Worm (Caenorhabditis elegans) whole organism, young adult: ENCODE measurements around the gene rpl-15.

Source experiments
- B0261.1 ChIP-seq: sonication (generic microtip); optimal IDR thresholded peaks from 2 replicates; lab custom pipeline; 2016; ENCODE audit warnings: mild to moderate bottlenecking, missing genetic modification characterization, moderate library complexity, missing compliant biosample characterization
- C06A6.2 ChIP-seq: fragments of 200-800 bp; sonication (Bioruptor generic); conservative IDR thresholded peaks from 2 replicates; pipeline ENCODE4 v1.3.6; 2022; ENCODE audit warnings: missing genetic modification characterization, missing compliant biosample characterization
- F33H1.4 ChIP-seq: fragments of 200-800 bp; sonication (Bioruptor generic); IDR thresholded peaks from 2 replicates; pipeline ENCODE4 v1.3.6; 2022; ENCODE audit warnings: missing genetic modification reagents, missing genetic modification characterization, missing compliant biosample characterization
- F37B4.10 ChIP-seq: fragments of 200-800 bp; sonication (Bioruptor generic); IDR thresholded peaks from 2 replicates; pipeline ENCODE4 v1.3.6; 2022; ENCODE audit warnings: missing genetic modification characterization, missing compliant biosample characterization
- K11D2.4 ChIP-seq: fragments of 200-800 bp; sonication (Bioruptor generic); IDR thresholded peaks from 2 replicates; pipeline ENCODE4 v1.3.6; 2022; ENCODE audit warnings: missing genetic modification reagents, missing genetic modification characterization, missing compliant biosample characterization
- K12H6.12 ChIP-seq: fragments of 200-800 bp; sonication (Bioruptor generic); optimal IDR thresholded peaks from 2 replicates; lab custom pipeline; 2018; ENCODE audit warnings: mild to moderate bottlenecking, missing genetic modification characterization, missing compliant biosample characterization
- Y53G8AR.9 ChIP-seq: fragments of 200-800 bp; sonication (Bioruptor generic); conservative IDR thresholded peaks from 2 replicates; pipeline ENCODE4 v1.3.6; 2022; ENCODE audit warnings: missing genetic modification reagents, missing genetic modification characterization, missing compliant biosample characterization
- Y95B8A.8 ChIP-seq: fragments of 200-800 bp; sonication (Bioruptor generic); IDR thresholded peaks from 2 replicates; pipeline ENCODE4 v1.3.6; 2022; ENCODE audit warnings: missing genetic modification reagents, missing genetic modification characterization, missing compliant biosample characterization
- akir-1 ChIP-seq: fragments of 200-800 bp; sonication (Bioruptor generic); optimal IDR thresholded peaks from 2 replicates; lab custom pipeline; 2018; ENCODE audit warnings: mild to moderate bottlenecking, missing genetic modification characterization, moderate library complexity, missing compliant biosample characterization
- ama-1 ChIP-seq, 3 experiments: fragments of 150-350 bp in 1 of 3; sonication (generic microtip) in 2 of 3; optimal IDR thresholded peaks; 2 replicates each; lab custom pipeline; 2014 to 2018; ENCODE audit warnings: missing biosample characterization in 2 of 3, missing genetic modification characterization in 2 of 3, missing genetic modification reagents in 2 of 3
- aptf-3 ChIP-seq: fragments of 200-800 bp; sonication (Bioruptor generic); IDR thresholded peaks from 2 replicates; pipeline ENCODE4 v1.3.6; 2022; ENCODE audit warnings: missing genetic modification characterization, missing compliant biosample characterization
- attf-5 ChIP-seq: fragments of 200-800 bp; sonication (Bioruptor generic); optimal IDR thresholded peaks from 2 replicates; lab custom pipeline; 2018; ENCODE audit warnings: mild to moderate bottlenecking, missing genetic modification characterization, missing compliant biosample characterization
- ccch-3 ChIP-seq: fragments of 200-800 bp; sonication (Bioruptor generic); optimal IDR thresholded peaks from 2 replicates; lab custom pipeline; 2018; ENCODE audit warnings: mild to moderate bottlenecking, missing genetic modification characterization, missing compliant biosample characterization
- ceh-100 ChIP-seq: fragments of 200-800 bp; sonication (Bioruptor generic); IDR thresholded peaks from 2 replicates; pipeline ENCODE4 v1.3.6; 2022; ENCODE audit warnings: missing genetic modification reagents, missing genetic modification characterization, missing compliant biosample characterization
- ceh-40 ChIP-seq: fragments of 200-800 bp; sonication (Bioruptor generic); IDR thresholded peaks from 2 replicates; pipeline ENCODE4 v1.3.6; 2022; ENCODE audit warnings: missing genetic modification characterization, missing compliant biosample characterization
- ceh-58 ChIP-seq: fragments of 200-800 bp; sonication (Bioruptor generic); IDR thresholded peaks from 2 replicates; pipeline ENCODE4 v1.3.6; 2022; ENCODE audit warnings: missing genetic modification characterization, missing compliant biosample characterization
- ceh-79 ChIP-seq: sonication (generic microtip); optimal IDR thresholded peaks from 2 replicates; lab custom pipeline; 2017; ENCODE audit warnings: mild to moderate bottlenecking, missing genetic modification characterization, missing compliant biosample characterization
- ceh-91 ChIP-seq: fragments of 200-800 bp; sonication (Bioruptor generic); IDR thresholded peaks from 2 replicates; pipeline ENCODE4 v1.3.6; 2022; ENCODE audit warnings: missing genetic modification reagents, missing genetic modification characterization, missing compliant biosample characterization
- chd-7 ChIP-seq: sonication (generic microtip); optimal IDR thresholded peaks from 2 replicates; lab custom pipeline; 2016; ENCODE audit warnings: mild to moderate bottlenecking, missing genetic modification characterization, moderate library complexity, missing compliant biosample characterization
- die-1 ChIP-seq: sonication (generic microtip); optimal IDR thresholded peaks from 2 replicates; lab custom pipeline; 2016; ENCODE audit warnings: missing genotype, mild to moderate bottlenecking, missing genetic modification characterization, missing compliant biosample characterization
- dpl-1 ChIP-seq: fragments of 150-350 bp; optimal IDR thresholded peaks from 2 replicates; lab custom pipeline; 2014; ENCODE audit warnings: missing biosample characterization, missing genetic modification reagents, missing genetic modification characterization
- efl-1 ChIP-seq: fragments of 150-350 bp; optimal IDR thresholded peaks from 2 replicates; lab custom pipeline; 2014; ENCODE audit warnings: missing biosample characterization, missing genetic modification reagents, missing genetic modification characterization
- hmg-1.2 ChIP-seq: fragments of 200-800 bp; sonication (Bioruptor generic); IDR thresholded peaks from 2 replicates; pipeline ENCODE4 v1.3.6; 2022; ENCODE audit warnings: missing genetic modification reagents, missing genetic modification characterization, missing compliant biosample characterization
- hsf-1 ChIP-seq: fragments of 200-800 bp; sonication (Bioruptor generic); IDR thresholded peaks from 2 replicates; pipeline ENCODE4 v1.3.6; 2022; ENCODE audit warnings: missing genetic modification reagents, missing genetic modification characterization, missing compliant biosample characterization
- lag-1 ChIP-seq: fragments of 200-800 bp; sonication (Bioruptor generic); IDR thresholded peaks from 2 replicates; pipeline ENCODE4 v1.3.6; 2022; ENCODE audit warnings: missing genetic modification reagents, missing genetic modification characterization, missing compliant biosample characterization
- lir-1 ChIP-seq: fragments of 200-800 bp; sonication (Bioruptor generic); conservative IDR thresholded peaks from 2 replicates; pipeline ENCODE4 v1.3.6; 2022; ENCODE audit warnings: missing genetic modification reagents, missing genetic modification characterization, missing compliant biosample characterization
- lsy-27 ChIP-seq: sonication (generic microtip); optimal IDR thresholded peaks from 2 replicates; lab custom pipeline; 2017; ENCODE audit warnings: missing genetic modification characterization, mild to moderate bottlenecking, missing compliant biosample characterization, antibody characterized with exemption, missing genotype, borderline replicate concordance; ENCODE audit not compliant: insufficient read depth
- madf-6 ChIP-seq: fragments of 200-800 bp; sonication (Bioruptor generic); IDR thresholded peaks from 2 replicates; pipeline ENCODE4 v1.3.6; 2022; ENCODE audit warnings: missing genetic modification reagents, missing genetic modification characterization, missing compliant biosample characterization
- mel-28 ChIP-seq: sonication (generic microtip); optimal IDR thresholded peaks from 2 replicates; lab custom pipeline; 2016; ENCODE audit warnings: borderline replicate concordance, mild to moderate bottlenecking, missing genetic modification characterization, missing compliant biosample characterization
- mes-4 ChIP-seq: sonication (generic microtip); optimal IDR thresholded peaks from 2 replicates; lab custom pipeline; 2016; ENCODE audit warnings: missing genotype, missing genetic modification characterization, missing compliant biosample characterization
- nfya-2 ChIP-seq: fragments of 200-800 bp; sonication (Bioruptor generic); IDR thresholded peaks from 2 replicates; pipeline ENCODE4 v1.3.6; 2022; ENCODE audit warnings: missing genetic modification reagents, missing genetic modification characterization, missing compliant biosample characterization
- nhr-120 ChIP-seq: fragments of 200-800 bp; sonication (Bioruptor generic); IDR thresholded peaks from 2 replicates; pipeline ENCODE4 v1.3.6; 2022; ENCODE audit warnings: missing genetic modification characterization, missing compliant biosample characterization
- nhr-90 ChIP-seq: sonication (generic microtip); optimal IDR thresholded peaks from 2 replicates; lab custom pipeline; 2016; ENCODE audit warnings: missing genotype, mild to moderate bottlenecking, missing genetic modification characterization, missing compliant biosample characterization
- rec-8 ChIP-seq, 2 experiments: sonication (generic microtip); optimal IDR thresholded peaks; 2 replicates each; lab custom pipeline; 2016; ENCODE audit warnings: mild to moderate bottlenecking in 2 of 2, missing genetic modification characterization in 2 of 2, missing genetic modification reagents in 2 of 2, missing genotype in 2 of 2, missing biosample characterization in 1 of 2, missing compliant biosample characterization in 1 of 2, moderate library complexity in 1 of 2
- repo-1 ChIP-seq: sonication (generic microtip); optimal IDR thresholded peaks from 2 replicates; lab custom pipeline; 2017; ENCODE audit warnings: mild to moderate bottlenecking, missing genetic modification characterization, missing compliant biosample characterization
- rpc-1 ChIP-seq, 2 experiments: fragments of 150-350 bp in 1 of 2; sonication (generic microtip) in 1 of 2; optimal IDR thresholded peaks; 2 replicates each; lab custom pipeline; 2014 to 2018; ENCODE audit warnings: missing biosample characterization in 1 of 2, missing genetic modification characterization in 1 of 2, missing genetic modification reagents in 1 of 2, missing genotype in 1 of 2
- sdz-38 ChIP-seq: sonication (generic microtip); optimal IDR thresholded peaks from 2 replicates; lab custom pipeline; 2016; ENCODE audit warnings: missing genotype, missing genetic modification characterization, missing compliant biosample characterization
- sea-2 ChIP-seq: fragments of 200-800 bp; sonication (Bioruptor generic); IDR thresholded peaks from 2 replicates; pipeline ENCODE4 v1.3.6; 2022; ENCODE audit warnings: missing genetic modification characterization, missing compliant biosample characterization
- snpc-1.3 ChIP-seq: sonication (generic microtip); optimal IDR thresholded peaks from 2 replicates; lab custom pipeline; 2017; ENCODE audit warnings: missing genetic modification characterization, mild to moderate bottlenecking, missing compliant biosample characterization, antibody characterized with exemption, moderate library complexity, missing genotype, missing genetic modification reagents; ENCODE audit not compliant: insufficient read depth
- snpc-3.4 ChIP-seq: sonication (generic microtip); optimal IDR thresholded peaks from 2 replicates; lab custom pipeline; 2017; ENCODE audit warnings: missing genetic modification characterization, mild to moderate bottlenecking, missing compliant biosample characterization, antibody characterized with exemption, moderate library complexity, missing genotype, missing genetic modification reagents
- snpc-4 ChIP-seq, 5 experiments: fragments of 150-350 bp in 1 of 5; sonication (generic microtip) in 4 of 5; optimal IDR thresholded peaks; 2 replicates each; lab custom pipeline; 2014 to 2018; ENCODE audit warnings: missing genetic modification characterization in 5 of 5, missing biosample characterization in 3 of 5, antibody characterized with exemption in 2 of 5, mild to moderate bottlenecking in 2 of 5, missing compliant biosample characterization in 2 of 5, missing genotype in 2 of 5, moderate library complexity in 2 of 5, missing genetic modification reagents in 1 of 5
- tbp1 ChIP-seq: fragments of 200-800 bp; sonication (Bioruptor generic); optimal IDR thresholded peaks from 2 replicates; lab custom pipeline; 2018; ENCODE audit warnings: mild to moderate bottlenecking, missing genetic modification characterization, missing compliant biosample characterization
- xnd-1 ChIP-seq: sonication (generic microtip); optimal IDR thresholded peaks from 2 replicates; lab custom pipeline; 2016; ENCODE audit warnings: missing genotype, missing genetic modification reagents, missing genetic modification characterization, missing compliant biosample characterization
- zim-3 ChIP-seq: sonication (generic microtip); optimal IDR thresholded peaks from 2 replicates; lab custom pipeline; 2017; ENCODE audit warnings: mild to moderate bottlenecking, missing genetic modification characterization, moderate library complexity, missing compliant biosample characterization
- ztf-22 ChIP-seq: fragments of 200-800 bp; sonication (Bioruptor generic); optimal IDR thresholded peaks from 2 replicates; lab custom pipeline; 2018; ENCODE audit warnings: mild to moderate bottlenecking, missing genetic modification characterization, moderate library complexity, missing compliant biosample characterization
- ztf-25 ChIP-seq: fragments of 200-800 bp; sonication (Bioruptor generic); IDR thresholded peaks from 2 replicates; pipeline ENCODE4 v1.3.6; 2022; ENCODE audit warnings: missing genetic modification reagents, missing genetic modification characterization, missing compliant biosample characterization
- ztf-3 ChIP-seq: fragments of 200-800 bp; sonication (Bioruptor generic); optimal IDR thresholded peaks from 2 replicates; lab custom pipeline; 2018; ENCODE audit warnings: mild to moderate bottlenecking, missing genetic modification characterization, missing compliant biosample characterization

The rpl-15 gene

DNA sequence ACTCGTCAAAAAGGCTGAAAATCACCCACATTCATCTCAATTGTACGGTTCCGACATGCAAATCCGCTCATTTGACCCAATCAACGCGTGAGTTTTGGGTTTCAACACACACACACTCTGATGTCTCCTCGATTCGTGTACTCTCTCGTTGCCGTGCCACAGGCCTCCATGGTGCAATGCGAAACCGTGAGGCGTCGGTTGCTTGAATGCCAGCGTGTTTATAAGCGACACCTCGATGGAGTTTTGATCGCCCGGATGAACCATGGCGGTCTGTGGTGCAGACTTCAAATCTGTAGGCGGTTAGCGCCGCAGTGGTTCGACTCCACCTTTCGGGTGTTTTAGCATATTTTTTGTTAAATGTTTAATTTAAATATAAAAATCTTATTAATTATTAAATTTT lies 3.6 kb upstream of the rpl-15 start (continued):
- TF ChIP-seq rec-8 (tag; optimal IDR thresholded peaks at IDR 0.05; lab: Kevin White, UChicago) (no peak), rpc-1 (optimal IDR thresholded peaks at IDR 0.05; lab: Kevin White, UChicago) (peak; percentile 42), rpc-1 (tag; optimal IDR thresholded peaks at IDR 0.05; lab: Kevin White, UChicago) (peak; percentile 66), attf-5 (no peak), xnd-1 (tag; lab: Kevin White, UChicago) (no peak), C06A6.2 (GFP tag; lab: Robert Waterston, UW) (no peak), ztf-3 (GFP tag; lab: Kevin White, UChicago) (no peak), efl-1 (GFP tag; lab: Kevin White, UChicago) (no peak), ceh-79 (tag; lab: Kevin White, UChicago) (no peak), ceh-40 (no peak), snpc-4 (GFP tag; optimal IDR thresholded peaks at IDR 0.05; lab: Kevin White, UChicago) (peak; percentile 94), snpc-4 (tag; optimal IDR thresholded peaks at IDR 0.05; lab: Kevin White, UChicago) (peak; percentile 97 to 98 (median 98)), lsy-27 (no peak), mes-4 (tag; lab: Kevin White, UChicago) (no peak), sdz-38 (no peak), mel-28 (no peak), ztf-25 (GFP tag; lab: Robert Waterston, UW) (0 out of 2 replicates have a peak, but pooled peaks have one; percentile 21), K11D2.4 (GFP tag; lab: Robert Waterston, UW) (no peak), snpc-1.3 (tag; lab: Kevin White, UChicago) (peak; percentile 28), ccch-3 (GFP tag; lab: Kevin White, UChicago) (no peak), F37B4.10 (GFP tag; lab: Robert Waterston, UW) (0 out of 2 replicates have a peak, but pooled peaks have one; percentile 84), nhr-120 (GFP tag; lab: Robert Waterston, UW) (no peak), aptf-3 (GFP tag; lab: Robert Waterston, UW) (0 out of 2 replicates have a peak, but pooled peaks have one; percentile 48), chd-7 (tag; lab: Kevin White, UChicago) (peak; percentile 4), snpc-3.4 (tag; lab: Kevin White, UChicago) (peak; percentile 87), tbp1 (GFP tag; lab: Kevin White, UChicago) (peak; percentile 81), hmg-1.2 (GFP tag; lab: Robert Waterston, UW) (peak; percentile 96), madf-6 (GFP tag; lab: Robert Waterston, UW) (peak; percentile 68), zim-3 (tag; lab: Kevin White, UChicago) (peak; percentile 46), ceh-100 (GFP tag; lab: Robert Waterston, UW) (no peak), Y53G8AR.9 (GFP tag; lab: Robert Waterston, UW) (peak; percentile 79), nhr-90 (no peak), ama-1 (optimal IDR thresholded peaks at IDR 0.05; lab: Kevin White, UChicago) (no peak), ama-1 (GFP tag; optimal IDR thresholded peaks at IDR 0.05; lab: Kevin White, UChicago) (no peak), B0261.1 (peak; percentile 59), hsf-1 (peak; percentile 63), Y95B8A.8 (GFP tag; lab: Robert Waterston, UW) (peak; percentile 57; the same call in 1 of the 2 replicates), repo-1 (tag; lab: Kevin White, UChicago) (peak; percentile 41), F33H1.4 (peak; percentile 46), nfya-2 (GFP tag; lab: Robert Waterston, UW) (no peak), ztf-22 (GFP tag; lab: Kevin White, UChicago) (no peak), lir-1 (GFP tag; lab: Robert Waterston, UW) (no peak; the same call in 1 of the 2 replicates), lag-1 (GFP tag; lab: Robert Waterston, UW) (no peak), ceh-91 (GFP tag; lab: Robert Waterston, UW) (no peak), K12H6.12 (tag; lab: Kevin White, UChicago) (no peak), ceh-58 (GFP tag; lab: Robert Waterston, UW) (no peak), akir-1 (no peak), dpl-1 (GFP tag; lab: Kevin White, UChicago) (no peak), die-1 (tag; lab: Kevin White, UChicago) (no peak), sea-2 (GFP tag; lab: Robert Waterston, UW) (no peak)
